Fruit fly (Drosophila melanogaster) whole organism, adult: Measurements from ENCODE around the gene Nubp1.

ENCODE experiments used
- CG12768 ChIP-seq: fragments of 200-800 bp; sonication (Bioruptor generic); optimal IDR thresholded peaks from 2 replicates; lab custom pipeline; 2017; ENCODE audit warnings: missing biosample characterization, missing genetic modification characterization, mild to moderate bottlenecking, moderate library complexity, missing genetic modification reagents
- CG14711 ChIP-seq: fragments of 200-800 bp; sonication (Bioruptor generic); optimal IDR thresholded peaks from 2 replicates; lab custom pipeline; 2018; ENCODE audit warnings: missing biosample characterization, mild to moderate bottlenecking, missing genetic modification characterization, moderate library complexity
- CG33017 ChIP-seq: fragments of 200-800 bp; sonication (Bioruptor generic); optimal IDR thresholded peaks from 2 replicates; lab custom pipeline; 2018; ENCODE audit warnings: missing biosample characterization, mild to moderate bottlenecking, missing genetic modification characterization, moderate library complexity
- CG7045 ChIP-seq: fragments of 200-800 bp; sonication (Bioruptor generic); optimal IDR thresholded peaks from 2 replicates; lab custom pipeline; 2017; ENCODE audit warnings: missing biosample characterization, mild to moderate bottlenecking, missing genetic modification characterization
- CG7101 ChIP-seq: fragments of 200-800 bp; sonication (Bioruptor generic); optimal IDR thresholded peaks from 2 replicates; lab custom pipeline; 2018; ENCODE audit warnings: missing biosample characterization, mild to moderate bottlenecking, missing genetic modification characterization, moderate library complexity
- Crg-1 ChIP-seq: fragments of 200-800 bp; sonication (Bioruptor generic); optimal IDR thresholded peaks from 2 replicates; lab custom pipeline; 2016; ENCODE audit warnings: missing biosample characterization, missing genetic modification characterization
- Mnt ChIP-seq: fragments of 200-800 bp; sonication (Bioruptor generic); optimal IDR thresholded peaks from 2 replicates; lab custom pipeline; 2016; ENCODE audit warnings: missing biosample characterization, mild to moderate bottlenecking, missing genetic modification characterization
- bab1 ChIP-seq: fragments of 200-800 bp; sonication (Bioruptor generic); optimal IDR thresholded peaks from 3 replicates; lab custom pipeline; 2019; ENCODE audit warnings: missing biosample characterization, mild to moderate bottlenecking, missing genetic modification characterization, moderate library complexity
- kay ChIP-seq: fragments of 200-800 bp; sonication (Bioruptor generic); peaks from one replicate; lab custom pipeline; 2016; ENCODE audit warnings: missing biosample characterization, missing genetic modification characterization, borderline replicate concordance
- ovo ChIP-seq: fragments of 200-800 bp; sonication (Bioruptor generic); optimal IDR thresholded peaks from 2 replicates; lab custom pipeline; 2016; ENCODE audit warnings: missing biosample characterization, missing genetic modification characterization
- pad ChIP-seq: fragments of 200-800 bp; sonication (Bioruptor generic); optimal IDR thresholded peaks from 3 replicates; lab custom pipeline; 2017; ENCODE audit warnings: missing biosample characterization, missing genetic modification characterization, mild to moderate bottlenecking, moderate library complexity, missing genetic modification reagents
- tj ChIP-seq: fragments of 200-800 bp; sonication (Bioruptor generic); optimal IDR thresholded peaks from 3 replicates; lab custom pipeline; 2017; ENCODE audit warnings: missing biosample characterization, mild to moderate bottlenecking, missing genetic modification characterization, moderate library complexity

DNA sequence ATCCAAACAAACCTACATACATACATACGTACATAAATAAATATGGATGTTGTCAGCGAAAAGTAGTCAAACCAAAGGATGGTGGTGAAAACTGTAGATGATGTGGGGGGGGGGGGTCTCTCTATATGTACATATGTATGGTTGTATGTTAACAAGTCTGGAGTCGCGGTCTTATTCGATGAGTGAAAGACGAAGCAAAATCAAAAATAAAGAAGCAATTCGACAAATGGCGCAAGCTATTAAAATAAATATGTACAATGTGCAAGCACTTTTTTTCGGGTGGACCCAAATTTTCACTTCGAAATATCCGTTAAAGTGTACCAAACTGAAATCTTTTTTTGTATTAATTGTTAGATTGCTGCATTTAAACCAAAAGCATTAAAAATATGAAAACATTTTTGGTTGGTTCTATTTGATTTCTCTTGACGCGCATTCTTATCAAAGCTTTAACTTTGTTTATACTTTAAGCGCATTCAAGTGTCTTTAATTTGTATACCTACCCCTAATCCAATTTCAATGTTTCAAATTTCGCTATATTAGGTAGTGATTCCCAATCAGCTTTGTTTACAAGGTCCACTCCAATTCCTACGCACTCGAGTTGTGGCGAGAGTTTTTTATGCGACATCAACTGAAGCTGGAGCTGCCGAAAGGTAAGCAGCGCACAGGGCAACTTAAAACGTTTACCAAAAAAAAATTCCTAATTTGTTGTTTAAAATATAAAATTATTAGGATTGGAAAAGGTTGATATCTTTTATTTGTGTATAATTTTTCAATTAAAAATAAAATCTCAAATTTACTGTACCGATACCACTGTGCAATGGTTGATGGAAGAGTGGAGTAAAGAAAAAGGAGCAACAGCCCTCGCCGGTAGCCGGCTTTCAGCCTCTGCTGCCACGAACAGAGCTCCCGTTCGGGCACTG is 48.1 kb upstream of the Nubp1 start, which contains the start of gene CG31807:
- TF ChIP-seq kay (peak; percentile 6), CG7045 (no peak), CG33017 (tag; lab: Kevin White, UChicago) (no peak), ovo (GFP tag; lab: Kevin White, UChicago) (no peak), tj (GFP tag; lab: Kevin White, UChicago) (peak; percentile 74), Mnt (GFP tag; lab: Kevin White, UChicago) (no peak), bab1 (GFP tag; lab: Kevin White, UChicago) (peak; percentile 92), Crg-1 (GFP tag; lab: Kevin White, UChicago) (no peak), CG12768 (GFP tag; lab: Kevin White, UChicago) (no peak), CG7101 (tag; lab: Kevin White, UChicago) (peak; percentile 64), pad (GFP tag; lab: Kevin White, UChicago) (peak; percentile 32), CG14711 (tag; lab: Kevin White, UChicago) (peak; percentile 46)
